Worm (Caenorhabditis elegans): ENCODE data around the gene dgn-1.

dgn-1 gene

DNA sequence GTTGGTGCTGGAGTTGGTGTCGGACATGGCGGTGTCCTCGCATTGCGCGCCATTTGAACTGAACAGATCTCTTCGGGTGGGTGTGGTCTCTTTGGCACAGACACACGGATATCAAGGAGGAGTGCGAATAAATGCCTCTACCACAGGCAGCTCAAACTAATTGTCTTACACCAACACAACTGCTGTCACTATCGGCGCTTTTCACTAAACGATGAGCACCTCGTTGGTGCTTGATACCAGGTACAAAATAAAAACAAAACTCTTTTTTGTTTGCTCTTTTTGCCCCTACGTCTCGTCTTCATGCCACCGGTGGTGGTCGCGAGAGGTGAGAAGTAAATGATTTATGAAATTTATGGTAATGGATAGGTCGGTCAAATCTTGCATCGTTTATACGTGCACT is 18.1 kb downstream of the dgn-1 start, which contains the start of gene F47B10.8:
Gene F47B10.8, minus strand, starts transcription at position 101 of the 400 bp plus-strand sequence.
- TF ChIP-seq nfyb-1 (GFP tag; IDR thresholded peaks at IDR 0.05) (no peak), hlh-12 (tag; optimal IDR thresholded peaks at IDR 0.05) (no peak), let-526 (GFP tag; IDR thresholded peaks at IDR 0.05) (no peak), ztf-22 (GFP tag; optimal IDR thresholded peaks at IDR 0.05) (no peak)

DNA sequence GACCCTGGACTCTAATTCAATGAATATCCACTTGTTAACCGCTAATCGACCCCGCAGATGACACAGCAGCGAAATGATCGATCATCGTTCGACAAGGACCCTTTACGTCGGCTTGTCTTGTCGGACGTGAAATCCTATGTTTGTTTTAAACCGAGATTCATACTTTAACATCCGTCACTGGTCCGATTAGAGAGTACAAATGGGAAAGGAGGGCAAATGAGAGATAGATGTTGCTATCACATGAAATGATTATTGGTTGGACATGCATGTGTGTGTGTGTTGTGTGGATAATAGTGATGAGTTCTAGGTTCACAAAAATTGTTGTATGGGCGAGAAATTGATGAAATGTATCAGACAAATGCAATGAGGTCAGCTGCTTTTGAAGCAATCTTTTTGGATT is 19.1 kb downstream of the dgn-1 start:
- no peak for TF ChIP-seq aptf-3 (GFP tag; IDR thresholded peaks at IDR 0.05)
- no peak for TF ChIP-seq nfya-1 (tag; optimal IDR thresholded peaks at IDR 0.05; ENCODE audit: borderline replicate concordance, insufficient read depth)
- no peak for TF ChIP-seq nhr-179 (tag; optimal IDR thresholded peaks at IDR 0.05)
- TF ChIP-seq dpff-1 (tag; optimal IDR thresholded peaks at IDR 0.05): no peak
- no peak for TF ChIP-seq B0261.1 (tag; optimal IDR thresholded peaks at IDR 0.05)
- TF ChIP-seq egl-44 (GFP tag; IDR thresholded peaks at IDR 0.05): no peak
- TF ChIP-seq lag-1 (GFP tag; IDR thresholded peaks at IDR 0.05): no peak
- TF ChIP-seq lin-40 (tag; optimal IDR thresholded peaks at IDR 0.05): no peak
- no peak for TF ChIP-seq ztf-3 (GFP tag; optimal IDR thresholded peaks at IDR 0.05)
- TF ChIP-seq hmg-20 (GFP tag; IDR thresholded peaks at IDR 0.05): no peak
- no peak for TF ChIP-seq ZK185.1 (tag; optimal IDR thresholded peaks at IDR 0.05; ENCODE audit: poor library complexity, severe bottlenecking)

DNA sequence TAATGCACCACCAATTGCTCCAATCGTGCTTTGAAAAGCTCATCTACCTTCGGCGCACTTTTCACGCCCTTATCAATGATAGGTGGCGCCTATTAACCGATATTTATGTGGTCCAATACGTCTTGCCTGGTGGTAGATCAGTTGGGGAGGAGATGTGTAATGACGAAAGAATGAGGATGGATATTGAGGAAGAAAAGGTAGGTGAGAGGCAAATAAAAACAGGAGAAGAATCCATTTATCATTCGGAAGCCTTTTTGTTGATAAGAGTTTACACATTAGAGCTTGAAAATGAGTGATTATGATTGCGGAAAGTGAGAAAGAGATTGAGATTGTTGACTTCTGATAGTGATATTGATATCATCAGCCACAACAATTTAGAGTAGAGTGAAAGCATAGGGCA is 21.4 kb downstream of the dgn-1 start:
- TF ChIP-seq zim-3 (tag; optimal IDR thresholded peaks at IDR 0.05): no peak

DNA sequence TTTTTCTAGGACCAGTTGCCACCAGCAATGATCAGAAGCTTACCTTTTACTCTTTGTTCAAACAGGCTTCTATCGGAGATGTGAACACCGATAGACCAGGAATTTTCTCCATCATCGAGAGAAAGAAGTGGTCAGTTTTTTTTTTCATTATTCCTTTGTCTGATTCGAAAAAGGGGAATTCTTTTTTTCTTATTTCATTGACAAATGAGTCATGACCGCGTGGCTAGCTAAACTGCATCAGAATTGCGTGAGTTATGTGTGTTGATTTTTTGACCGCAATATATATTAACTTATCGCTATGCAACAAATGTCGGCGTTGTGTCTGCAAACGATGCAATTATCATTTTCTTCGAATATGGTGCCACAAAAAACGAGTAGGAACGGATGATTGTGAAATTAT is 25.4 kb downstream of the dgn-1 start:
- TF ChIP-seq ztf-26 (tag; optimal IDR thresholded peaks at IDR 0.05): peak; percentile 10
- peak; percentile 5 for TF ChIP-seq nhr-80 (tag; optimal IDR thresholded peaks at IDR 0.05)
- no peak for TF ChIP-seq hlh-12 (tag; optimal IDR thresholded peaks at IDR 0.05)

DNA sequence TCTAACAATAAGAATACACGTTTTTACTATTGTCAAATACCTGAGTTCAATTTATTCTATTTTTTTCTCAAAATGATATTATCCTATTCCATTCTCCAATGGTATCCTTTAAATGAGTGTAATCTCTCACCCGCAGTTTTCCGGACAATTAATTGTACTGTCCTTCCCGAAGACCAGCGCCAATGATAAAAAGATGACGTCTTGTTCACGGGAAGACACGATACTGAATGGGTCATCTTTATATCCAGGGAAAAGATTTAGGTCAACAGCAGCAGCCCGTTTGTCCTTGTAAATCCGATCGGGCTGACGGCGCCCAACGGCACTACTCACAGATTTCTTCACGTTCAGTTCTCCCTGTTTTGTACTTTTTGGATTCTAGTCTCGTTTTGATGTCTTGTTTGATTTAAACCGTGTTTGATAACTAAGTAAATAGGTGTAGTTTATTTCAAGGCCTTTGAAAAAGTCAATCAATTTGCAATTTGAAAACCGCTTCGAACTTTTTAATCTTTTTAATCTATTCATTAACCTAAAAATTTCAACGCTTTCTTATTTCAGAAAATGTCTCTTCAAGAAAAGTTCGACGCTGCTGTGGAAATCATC is 26.0 kb downstream of the dgn-1 start, which contains the start of gene acbp-3:
Gene acbp-3, plus strand, starts transcription at position 550 of the 600 bp plus-strand sequence.
- TF ChIP-seq F23B12.7 (tag; optimal IDR thresholded peaks at IDR 0.05; ENCODE audit: insufficient read depth) (no peak), Y67H2A.10 (GFP tag; conservative IDR thresholded peaks at IDR 0.05) (no peak), nhr-179 (tag; optimal IDR thresholded peaks at IDR 0.05) (no peak), pbrm-1 (GFP tag; IDR thresholded peaks at IDR 0.05) (no peak), Y56A3A.18 (GFP tag; IDR thresholded peaks at IDR 0.05) (no peak), mcd-1 (GFP tag; IDR thresholded peaks at IDR 0.05) (no peak), F33H1.4 (GFP tag; IDR thresholded peaks at IDR 0.05) (no peak), hmg-20 (GFP tag; IDR thresholded peaks at IDR 0.05) (no peak), zim-3 (tag; optimal IDR thresholded peaks at IDR 0.05) (no peak), lin-35 (GFP tag; optimal IDR thresholded peaks at IDR 0.05) (no peak), nhr-80 (tag; optimal IDR thresholded peaks at IDR 0.05) (no peak), unc-130 (GFP tag; optimal IDR thresholded peaks at IDR 0.05) (no peak), athp-1 (tag; optimal IDR thresholded peaks at IDR 0.05) (no peak), sea-2 (GFP tag; IDR thresholded peaks at IDR 0.05) (no peak), ztf-22 (GFP tag; optimal IDR thresholded peaks at IDR 0.05) (no peak)

DNA sequence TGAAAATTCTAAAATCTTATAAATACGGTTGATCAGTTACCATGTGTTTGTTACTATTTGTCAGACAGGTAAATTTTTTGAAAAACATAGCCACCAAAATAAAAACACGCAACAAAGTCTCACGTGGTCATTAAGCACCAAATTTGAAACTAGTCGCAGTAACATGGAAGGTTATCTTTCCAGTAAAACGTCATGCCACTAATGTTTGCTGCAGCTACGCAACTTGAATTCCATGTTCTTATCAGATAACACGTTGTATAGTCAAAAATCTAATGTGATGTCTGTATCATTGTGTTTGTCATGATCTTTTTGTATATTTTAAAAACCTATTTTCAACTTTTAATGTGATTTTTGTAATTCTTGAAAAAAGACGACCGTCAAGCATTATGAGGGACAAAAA is 27.0 kb downstream of the dgn-1 start:
- no peak for TF ChIP-seq nhr-120 (GFP tag; IDR thresholded peaks at IDR 0.05)
- peak; percentile 84 for TF ChIP-seq nhr-80 (tag; optimal IDR thresholded peaks at IDR 0.05)

Measured in whole organism, young adult.